Worm (Caenorhabditis elegans) whole organism, young adult: Measurements from ENCODE around the gene F47D12.3.

Source experiments
- B0019.2 ChIP-seq: fragments of 200-800 bp; sonication (Bioruptor generic); conservative IDR thresholded peaks from 2 replicates; pipeline ENCODE4 v1.3.6; 2022; ENCODE audit warnings: missing genetic modification reagents, missing genetic modification characterization, missing compliant biosample characterization
- B0035.1 ChIP-seq: sonication (generic microtip); optimal IDR thresholded peaks from 2 replicates; lab custom pipeline; 2016; ENCODE audit warnings: missing genetic modification characterization, mild to moderate bottlenecking, missing compliant biosample characterization, missing genotype, missing genetic modification reagents
- B0336.3 ChIP-seq: fragments of 200-800 bp; sonication (Bioruptor generic); IDR thresholded peaks from 2 replicates; pipeline ENCODE4 v1.3.6; 2022; ENCODE audit warnings: missing genetic modification characterization, missing compliant biosample characterization
- F22D6.2 ChIP-seq: sonication (generic microtip); optimal IDR thresholded peaks from 2 replicates; lab custom pipeline; 2016; ENCODE audit warnings: mild to moderate bottlenecking, missing genetic modification characterization, missing compliant biosample characterization
- F57C9.4 ChIP-seq: sonication (generic microtip); optimal IDR thresholded peaks from 2 replicates; lab custom pipeline; 2017; ENCODE audit warnings: mild to moderate bottlenecking, missing genetic modification characterization, missing compliant biosample characterization
- K11D2.4 ChIP-seq: fragments of 200-800 bp; sonication (Bioruptor generic); IDR thresholded peaks from 2 replicates; pipeline ENCODE4 v1.3.6; 2022; ENCODE audit warnings: missing genetic modification reagents, missing genetic modification characterization, missing compliant biosample characterization
- Y67H2A.10 ChIP-seq: fragments of 200-800 bp; sonication (Bioruptor generic); conservative IDR thresholded peaks from 2 replicates; pipeline ENCODE4 v1.3.6; 2022; ENCODE audit warnings: missing genetic modification reagents, missing genetic modification characterization, missing compliant biosample characterization
- akir-1 ChIP-seq: fragments of 200-800 bp; sonication (Bioruptor generic); optimal IDR thresholded peaks from 2 replicates; lab custom pipeline; 2018; ENCODE audit warnings: mild to moderate bottlenecking, missing genetic modification characterization, moderate library complexity, missing compliant biosample characterization
- atf-7 ChIP-seq: sonication (generic microtip); optimal IDR thresholded peaks from 2 replicates; lab custom pipeline; 2017; ENCODE audit warnings: mild to moderate bottlenecking, missing genetic modification characterization, missing compliant biosample characterization
- ceh-27 ChIP-seq: fragments of 200-800 bp; sonication (Bioruptor generic); optimal IDR thresholded peaks from 2 replicates; lab custom pipeline; 2018; ENCODE audit warnings: mild to moderate bottlenecking, missing genetic modification characterization, moderate library complexity, missing compliant biosample characterization
- ceh-58 ChIP-seq: fragments of 200-800 bp; sonication (Bioruptor generic); IDR thresholded peaks from 2 replicates; pipeline ENCODE4 v1.3.6; 2022; ENCODE audit warnings: missing genetic modification characterization, missing compliant biosample characterization
- dpl-1 ChIP-seq: fragments of 150-350 bp; optimal IDR thresholded peaks from 2 replicates; lab custom pipeline; 2014; ENCODE audit warnings: missing biosample characterization, missing genetic modification reagents, missing genetic modification characterization
- egl-44 ChIP-seq: fragments of 200-800 bp; sonication (Bioruptor generic); IDR thresholded peaks from 2 replicates; pipeline ENCODE4 v1.3.6; 2022; ENCODE audit warnings: missing genetic modification reagents, missing genetic modification characterization, missing compliant biosample characterization
- hlh-26 ChIP-seq: fragments of 200-800 bp; sonication (Bioruptor generic); conservative IDR thresholded peaks from 2 replicates; pipeline ENCODE4 v1.3.6; 2022; ENCODE audit warnings: missing genetic modification reagents, missing genetic modification characterization, missing compliant biosample characterization
- lin-26 ChIP-seq: fragments of 200-800 bp; sonication (Bioruptor generic); IDR thresholded peaks from 2 replicates; pipeline ENCODE4 v1.3.6; 2022; ENCODE audit warnings: missing genetic modification reagents, missing genetic modification characterization, missing compliant biosample characterization
- lin-35 ChIP-seq, 3 experiments: fragments of 150-350 bp in 2 of 3; sonication (generic microtip) in 1 of 3; optimal IDR thresholded peaks; 2 replicates each; lab custom pipeline; 2014 to 2018; ENCODE audit warnings: missing biosample characterization in 3 of 3, missing genetic modification characterization in 3 of 3, missing genetic modification reagents in 3 of 3
- lin-54 ChIP-seq: fragments of 200-800 bp; sonication (Bioruptor generic); optimal IDR thresholded peaks from 2 replicates; lab custom pipeline; 2018; ENCODE audit warnings: mild to moderate bottlenecking, missing genetic modification characterization, missing compliant biosample characterization
- madf-6 ChIP-seq: fragments of 200-800 bp; sonication (Bioruptor generic); IDR thresholded peaks from 2 replicates; pipeline ENCODE4 v1.3.6; 2022; ENCODE audit warnings: missing genetic modification reagents, missing genetic modification characterization, missing compliant biosample characterization
- madf-8 ChIP-seq: fragments of 200-800 bp; sonication (Bioruptor generic); conservative IDR thresholded peaks from 2 replicates; pipeline ENCODE4 v1.3.6; 2022; ENCODE audit warnings: missing genetic modification reagents, missing genetic modification characterization, missing compliant biosample characterization
- mcd-1 ChIP-seq: fragments of 200-800 bp; sonication (Bioruptor generic); IDR thresholded peaks from 2 replicates; pipeline ENCODE4 v1.3.6; 2022; ENCODE audit warnings: missing genetic modification reagents, missing genetic modification characterization, missing compliant biosample characterization
- mes-4 ChIP-seq: sonication (generic microtip); optimal IDR thresholded peaks from 2 replicates; lab custom pipeline; 2016; ENCODE audit warnings: missing genotype, missing genetic modification characterization, missing compliant biosample characterization
- mxl-1 ChIP-seq: sonication (generic microtip); optimal IDR thresholded peaks from 2 replicates; lab custom pipeline; 2016; ENCODE audit warnings: missing genetic modification characterization, missing compliant biosample characterization
- nfya-1 ChIP-seq: sonication (generic microtip); optimal IDR thresholded peaks from 2 replicates; lab custom pipeline; 2017; ENCODE audit warnings: antibody characterized with exemption, missing compliant biosample characterization, missing genetic modification characterization, borderline replicate concordance; ENCODE audit not compliant: insufficient read depth
- nhr-179 ChIP-seq: sonication (generic microtip); optimal IDR thresholded peaks from 2 replicates; lab custom pipeline; 2016; ENCODE audit warnings: mild to moderate bottlenecking, missing genetic modification characterization, missing compliant biosample characterization
- nhr-80 ChIP-seq: sonication (generic microtip); optimal IDR thresholded peaks from 2 replicates; lab custom pipeline; 2016; ENCODE audit warnings: missing genetic modification characterization, missing compliant biosample characterization
- pha-4 ChIP-seq: fragments of 150-350 bp; sonication (generic microtip); optimal IDR thresholded peaks from 2 replicates; lab custom pipeline; 2014; ENCODE audit warnings: missing biosample characterization, missing genetic modification reagents, missing genetic modification characterization
- rcor-1 ChIP-seq: fragments of 200-800 bp; sonication (Bioruptor generic); IDR thresholded peaks from 2 replicates; pipeline ENCODE4 v1.3.6; 2022; ENCODE audit warnings: missing genetic modification reagents, missing genetic modification characterization, missing compliant biosample characterization
- repo-1 ChIP-seq: sonication (generic microtip); optimal IDR thresholded peaks from 2 replicates; lab custom pipeline; 2017; ENCODE audit warnings: mild to moderate bottlenecking, missing genetic modification characterization, missing compliant biosample characterization
- sea-2 ChIP-seq: fragments of 200-800 bp; sonication (Bioruptor generic); IDR thresholded peaks from 2 replicates; pipeline ENCODE4 v1.3.6; 2022; ENCODE audit warnings: missing genetic modification characterization, missing compliant biosample characterization
- snpc-4 ChIP-seq, 5 experiments: fragments of 150-350 bp in 1 of 5; sonication (generic microtip) in 4 of 5; optimal IDR thresholded peaks; 2 replicates each; lab custom pipeline; 2014 to 2018; ENCODE audit warnings: missing genetic modification characterization in 5 of 5, missing biosample characterization in 3 of 5, antibody characterized with exemption in 2 of 5, mild to moderate bottlenecking in 2 of 5, missing compliant biosample characterization in 2 of 5, missing genotype in 2 of 5, moderate library complexity in 2 of 5, missing genetic modification reagents in 1 of 5
- tbp1 ChIP-seq: fragments of 200-800 bp; sonication (Bioruptor generic); optimal IDR thresholded peaks from 2 replicates; lab custom pipeline; 2018; ENCODE audit warnings: mild to moderate bottlenecking, missing genetic modification characterization, missing compliant biosample characterization
- tlf-1 ChIP-seq: fragments of 200-800 bp; sonication (Bioruptor generic); optimal IDR thresholded peaks from 2 replicates; lab custom pipeline; 2018; ENCODE audit warnings: mild to moderate bottlenecking, missing genetic modification characterization, missing compliant biosample characterization
- zfh-2 ChIP-seq: fragments of 200-800 bp; sonication (Bioruptor generic); conservative IDR thresholded peaks from 2 replicates; pipeline ENCODE4 v1.3.6; 2022; ENCODE audit warnings: missing genetic modification reagents, missing genetic modification characterization, missing compliant biosample characterization

The F47D12.3 gene

ce11 chrIII:6303114-6303647 is 4.9 kb downstream of the F47D12.3 start, which contains the start of gene F47D12.9 (continued):
- no peak for TF ChIP-seq F57C9.4
- TF ChIP-seq ceh-27 (GFP tag; lab: Kevin White, UChicago): peak; percentile 78
- peak; percentile 27 for TF ChIP-seq tlf-1 (GFP tag; lab: Kevin White, UChicago)
- no peak for TF ChIP-seq rcor-1 (GFP tag; lab: Robert Waterston, UW)
- peak; percentile 30 for TF ChIP-seq F22D6.2 (tag; lab: Kevin White, UChicago)
- no peak for TF ChIP-seq snpc-4 (GFP tag; optimal IDR thresholded peaks at IDR 0.05; lab: Kevin White, UChicago)
- TF ChIP-seq snpc-4 (tag; optimal IDR thresholded peaks at IDR 0.05; lab: Kevin White, UChicago): peak in 2 of 4 experiments; percentile 8 to 39

- TF ChIP-seq dpl-1 (GFP tag; lab: Kevin White, UChicago) (peak; percentile 2), atf-7 (no peak), K11D2.4 (GFP tag; lab: Robert Waterston, UW) (no peak), B0336.3 (GFP tag; lab: Robert Waterston, UW) (no peak), lin-54 (peak; percentile 16), B0035.1 (no peak)
- TF ChIP-seq, all 124 proteins: peak for 2
These were observed 5.5 kb downstream of the F47D12.3 start for ce11 chrIII:6303787-6304186.

ce11 chrIII:6307832-6308231 is 9.6 kb downstream of the F47D12.3 start:
- TF ChIP-seq snpc-4 (GFP tag; optimal IDR thresholded peaks at IDR 0.05; lab: Kevin White, UChicago): no peak
- no peak for TF ChIP-seq snpc-4 (tag; optimal IDR thresholded peaks at IDR 0.05; lab: Kevin White, UChicago)
- no peak for TF ChIP-seq mcd-1
- no peak for TF ChIP-seq repo-1 (tag; lab: Kevin White, UChicago)
- no peak for TF ChIP-seq lin-26 (GFP tag; lab: Robert Waterston, UW)
- no peak for TF ChIP-seq B0019.2
- TF ChIP-seq zfh-2: no peak
- no peak for TF ChIP-seq egl-44 (GFP tag; lab: Robert Waterston, UW)
- no peak for TF ChIP-seq mxl-1 (tag; lab: Kevin White, UChicago)
- no peak for TF ChIP-seq nhr-80 (tag; lab: Kevin White, UChicago)
- TF ChIP-seq ceh-58 (GFP tag; lab: Robert Waterston, UW): no peak
- TF ChIP-seq tbp1 (GFP tag; lab: Kevin White, UChicago): no peak
- no peak for TF ChIP-seq hlh-26 (GFP tag; lab: Robert Waterston, UW)
- no peak for TF ChIP-seq nhr-179 (tag; lab: Kevin White, UChicago)
- no peak for TF ChIP-seq nfya-1 (tag; lab: Kevin White, UChicago)
- TF ChIP-seq akir-1 (GFP tag; lab: Kevin White, UChicago): no peak
- TF ChIP-seq Y67H2A.10 (GFP tag; lab: Robert Waterston, UW): no peak
- TF ChIP-seq madf-8: no peak
- TF ChIP-seq pha-4 (tag; lab: Kevin White, UChicago): no peak
- no peak for TF ChIP-seq sea-2 (GFP tag; lab: Robert Waterston, UW)

ce11 chrIII:6309066-6309465 is 10.8 kb downstream of the F47D12.3 start, which contains the start of gene gar-2:
gar-2 (plus strand) TSS chrIII:6309366.
- TF ChIP-seq mxl-1 (tag; lab: Kevin White, UChicago) (no peak), madf-6 (GFP tag; lab: Robert Waterston, UW) (no peak), lin-35 (GFP tag; optimal IDR thresholded peaks at IDR 0.05; lab: Kevin White, UChicago) (no peak), mes-4 (no peak)
